Worm (Caenorhabditis elegans) whole organism, young adult: ENCODE results near the gene spe-51.

Source experiments
- B0336.3 ChIP-seq: fragments of 200-800 bp; sonication (Bioruptor generic); IDR thresholded peaks from 2 replicates; pipeline ENCODE4 v1.3.6; 2022; ENCODE audit warnings: missing genetic modification characterization, missing compliant biosample characterization
- C17E4.6 ChIP-seq: fragments of 200-800 bp; sonication (Bioruptor generic); IDR thresholded peaks from 2 replicates; pipeline ENCODE4 v1.3.6; 2022; ENCODE audit warnings: missing genetic modification reagents, missing genetic modification characterization, missing compliant biosample characterization
- D2030.7 ChIP-seq: fragments of 200-800 bp; sonication (Bioruptor generic); IDR thresholded peaks from 2 replicates; pipeline ENCODE4 v1.3.6; 2022; ENCODE audit warnings: missing genetic modification reagents, missing genetic modification characterization, missing compliant biosample characterization
- F23B12.7 ChIP-seq: sonication (generic microtip); optimal IDR thresholded peaks from 2 replicates; lab custom pipeline; 2017; ENCODE audit warnings: missing genetic modification characterization, mild to moderate bottlenecking, missing compliant biosample characterization, antibody characterized with exemption, moderate library complexity; ENCODE audit not compliant: insufficient read depth
- F37B4.10 ChIP-seq: fragments of 200-800 bp; sonication (Bioruptor generic); IDR thresholded peaks from 2 replicates; pipeline ENCODE4 v1.3.6; 2022; ENCODE audit warnings: missing genetic modification characterization, missing compliant biosample characterization
- F55B11.4 ChIP-seq: sonication (generic microtip); optimal IDR thresholded peaks from 2 replicates; lab custom pipeline; 2016; ENCODE audit warnings: missing compliant biosample characterization, missing genetic modification characterization, borderline replicate concordance; ENCODE audit not compliant: insufficient read depth
- F57C9.4 ChIP-seq: sonication (generic microtip); optimal IDR thresholded peaks from 2 replicates; lab custom pipeline; 2017; ENCODE audit warnings: mild to moderate bottlenecking, missing genetic modification characterization, missing compliant biosample characterization
- K11D2.4 ChIP-seq: fragments of 200-800 bp; sonication (Bioruptor generic); IDR thresholded peaks from 2 replicates; pipeline ENCODE4 v1.3.6; 2022; ENCODE audit warnings: missing genetic modification reagents, missing genetic modification characterization, missing compliant biosample characterization
- K12H6.12 ChIP-seq: fragments of 200-800 bp; sonication (Bioruptor generic); optimal IDR thresholded peaks from 2 replicates; lab custom pipeline; 2018; ENCODE audit warnings: mild to moderate bottlenecking, missing genetic modification characterization, missing compliant biosample characterization
- T26A5.8 ChIP-seq: sonication (generic microtip); optimal IDR thresholded peaks from 2 replicates; lab custom pipeline; 2016; ENCODE audit warnings: missing genetic modification characterization, missing compliant biosample characterization
- Y53F4B.3 ChIP-seq: fragments of 200-800 bp; sonication (Bioruptor generic); IDR thresholded peaks from 2 replicates; pipeline ENCODE4 v1.3.6; 2022; ENCODE audit warnings: missing genetic modification reagents, missing genetic modification characterization, missing compliant biosample characterization
- Y67H2A.10 ChIP-seq: fragments of 200-800 bp; sonication (Bioruptor generic); conservative IDR thresholded peaks from 2 replicates; pipeline ENCODE4 v1.3.6; 2022; ENCODE audit warnings: missing genetic modification reagents, missing genetic modification characterization, missing compliant biosample characterization
- Y95B8A.8 ChIP-seq: fragments of 200-800 bp; sonication (Bioruptor generic); IDR thresholded peaks from 2 replicates; pipeline ENCODE4 v1.3.6; 2022; ENCODE audit warnings: missing genetic modification reagents, missing genetic modification characterization, missing compliant biosample characterization
- aptf-2 ChIP-seq: fragments of 200-800 bp; sonication (Bioruptor generic); conservative IDR thresholded peaks from 2 replicates; pipeline ENCODE4 v1.3.6; 2022; ENCODE audit warnings: missing genetic modification reagents, missing genetic modification characterization, missing compliant biosample characterization
- attf-5 ChIP-seq: fragments of 200-800 bp; sonication (Bioruptor generic); optimal IDR thresholded peaks from 2 replicates; lab custom pipeline; 2018; ENCODE audit warnings: mild to moderate bottlenecking, missing genetic modification characterization, missing compliant biosample characterization
- cebp-2 ChIP-seq: fragments of 200-800 bp; sonication (Bioruptor generic); IDR thresholded peaks from 2 replicates; pipeline ENCODE4 v1.3.6; 2022; ENCODE audit warnings: missing genetic modification characterization, missing compliant biosample characterization
- ceh-100 ChIP-seq: fragments of 200-800 bp; sonication (Bioruptor generic); IDR thresholded peaks from 2 replicates; pipeline ENCODE4 v1.3.6; 2022; ENCODE audit warnings: missing genetic modification reagents, missing genetic modification characterization, missing compliant biosample characterization
- ceh-40 ChIP-seq: fragments of 200-800 bp; sonication (Bioruptor generic); IDR thresholded peaks from 2 replicates; pipeline ENCODE4 v1.3.6; 2022; ENCODE audit warnings: missing genetic modification characterization, missing compliant biosample characterization
- chd-7 ChIP-seq: sonication (generic microtip); optimal IDR thresholded peaks from 2 replicates; lab custom pipeline; 2016; ENCODE audit warnings: mild to moderate bottlenecking, missing genetic modification characterization, moderate library complexity, missing compliant biosample characterization
- die-1 ChIP-seq: sonication (generic microtip); optimal IDR thresholded peaks from 2 replicates; lab custom pipeline; 2016; ENCODE audit warnings: missing genotype, mild to moderate bottlenecking, missing genetic modification characterization, missing compliant biosample characterization
- dox-1 ChIP-seq: fragments of 200-800 bp; sonication (Bioruptor generic); IDR thresholded peaks from 2 replicates; pipeline ENCODE4 v1.3.6; 2022; ENCODE audit warnings: missing genetic modification reagents, missing genetic modification characterization, missing compliant biosample characterization
- dpff-1 ChIP-seq: sonication (generic microtip); optimal IDR thresholded peaks from 2 replicates; lab custom pipeline; 2017; ENCODE audit warnings: mild to moderate bottlenecking, missing genetic modification characterization, missing compliant biosample characterization
- egl-18 ChIP-seq: fragments of 200-800 bp; sonication (Bioruptor generic); IDR thresholded peaks from 2 replicates; pipeline ENCODE4 v1.3.6; 2022; ENCODE audit warnings: missing genetic modification reagents, missing genetic modification characterization, missing compliant biosample characterization
- egl-44 ChIP-seq: fragments of 200-800 bp; sonication (Bioruptor generic); IDR thresholded peaks from 2 replicates; pipeline ENCODE4 v1.3.6; 2022; ENCODE audit warnings: missing genetic modification reagents, missing genetic modification characterization, missing compliant biosample characterization
- egrh-3 ChIP-seq: fragments of 200-800 bp; sonication (Bioruptor generic); IDR thresholded peaks from 2 replicates; pipeline ENCODE4 v1.3.6; 2022; ENCODE audit warnings: missing genetic modification reagents, missing genetic modification characterization, missing compliant biosample characterization
- ekl-4 ChIP-seq: fragments of 200-800 bp; sonication (Bioruptor generic); IDR thresholded peaks from 2 replicates; pipeline ENCODE4 v1.3.6; 2022; ENCODE audit warnings: missing genetic modification reagents, missing genetic modification characterization, missing compliant biosample characterization
- hlh-26 ChIP-seq: fragments of 200-800 bp; sonication (Bioruptor generic); conservative IDR thresholded peaks from 2 replicates; pipeline ENCODE4 v1.3.6; 2022; ENCODE audit warnings: missing genetic modification reagents, missing genetic modification characterization, missing compliant biosample characterization
- hmg-1.2 ChIP-seq: fragments of 200-800 bp; sonication (Bioruptor generic); IDR thresholded peaks from 2 replicates; pipeline ENCODE4 v1.3.6; 2022; ENCODE audit warnings: missing genetic modification reagents, missing genetic modification characterization, missing compliant biosample characterization
- hmg-20 ChIP-seq: fragments of 200-800 bp; sonication (Bioruptor generic); IDR thresholded peaks from 2 replicates; pipeline ENCODE4 v1.3.6; 2022; ENCODE audit warnings: missing genetic modification reagents, missing genetic modification characterization, missing compliant biosample characterization
- lag-1 ChIP-seq: fragments of 200-800 bp; sonication (Bioruptor generic); IDR thresholded peaks from 2 replicates; pipeline ENCODE4 v1.3.6; 2022; ENCODE audit warnings: missing genetic modification reagents, missing genetic modification characterization, missing compliant biosample characterization
- let-526 ChIP-seq: fragments of 200-800 bp; sonication (Bioruptor generic); IDR thresholded peaks from 2 replicates; pipeline ENCODE4 v1.3.6; 2022; ENCODE audit warnings: missing genetic modification reagents, missing genetic modification characterization, missing compliant biosample characterization
- lsy-27 ChIP-seq: sonication (generic microtip); optimal IDR thresholded peaks from 2 replicates; lab custom pipeline; 2017; ENCODE audit warnings: missing genetic modification characterization, mild to moderate bottlenecking, missing compliant biosample characterization, antibody characterized with exemption, missing genotype, borderline replicate concordance; ENCODE audit not compliant: insufficient read depth
- madf-3 ChIP-seq: fragments of 200-800 bp; sonication (Bioruptor generic); IDR thresholded peaks from 2 replicates; pipeline ENCODE4 v1.3.6; 2022; ENCODE audit warnings: missing genetic modification reagents, missing genetic modification characterization, missing compliant biosample characterization
- madf-8 ChIP-seq: fragments of 200-800 bp; sonication (Bioruptor generic); conservative IDR thresholded peaks from 2 replicates; pipeline ENCODE4 v1.3.6; 2022; ENCODE audit warnings: missing genetic modification reagents, missing genetic modification characterization, missing compliant biosample characterization
- mcd-1 ChIP-seq: fragments of 200-800 bp; sonication (Bioruptor generic); IDR thresholded peaks from 2 replicates; pipeline ENCODE4 v1.3.6; 2022; ENCODE audit warnings: missing genetic modification reagents, missing genetic modification characterization, missing compliant biosample characterization
- nhr-90 ChIP-seq: sonication (generic microtip); optimal IDR thresholded peaks from 2 replicates; lab custom pipeline; 2016; ENCODE audit warnings: missing genotype, mild to moderate bottlenecking, missing genetic modification characterization, missing compliant biosample characterization
- pbrm-1 ChIP-seq: fragments of 200-800 bp; sonication (Bioruptor generic); IDR thresholded peaks from 2 replicates; pipeline ENCODE4 v1.3.6; 2022; ENCODE audit warnings: missing genetic modification reagents, missing genetic modification characterization, missing compliant biosample characterization
- rpc-1 ChIP-seq, 2 experiments: fragments of 150-350 bp in 1 of 2; sonication (generic microtip) in 1 of 2; optimal IDR thresholded peaks; 2 replicates each; lab custom pipeline; 2014 to 2018; ENCODE audit warnings: missing biosample characterization in 1 of 2, missing genetic modification characterization in 1 of 2, missing genetic modification reagents in 1 of 2, missing genotype in 1 of 2
- snpc-1.1 ChIP-seq: sonication (generic microtip); optimal IDR thresholded peaks from 2 replicates; lab custom pipeline; 2017; ENCODE audit warnings: missing genetic modification characterization, mild to moderate bottlenecking, missing compliant biosample characterization, antibody characterized with exemption, moderate library complexity, missing genotype, missing genetic modification reagents; ENCODE audit not compliant: insufficient read depth
- tbp1 ChIP-seq: fragments of 200-800 bp; sonication (Bioruptor generic); optimal IDR thresholded peaks from 2 replicates; lab custom pipeline; 2018; ENCODE audit warnings: mild to moderate bottlenecking, missing genetic modification characterization, missing compliant biosample characterization
- tlf-1 ChIP-seq: fragments of 200-800 bp; sonication (Bioruptor generic); optimal IDR thresholded peaks from 2 replicates; lab custom pipeline; 2018; ENCODE audit warnings: mild to moderate bottlenecking, missing genetic modification characterization, missing compliant biosample characterization
- unc-130 ChIP-seq: sonication (generic microtip); optimal IDR thresholded peaks from 2 replicates; lab custom pipeline; 2016; ENCODE audit warnings: missing genetic modification reagents, missing genetic modification characterization, missing compliant biosample characterization
- xnd-1 ChIP-seq: sonication (generic microtip); optimal IDR thresholded peaks from 2 replicates; lab custom pipeline; 2016; ENCODE audit warnings: missing genotype, missing genetic modification reagents, missing genetic modification characterization, missing compliant biosample characterization
- zfh-2 ChIP-seq: fragments of 200-800 bp; sonication (Bioruptor generic); conservative IDR thresholded peaks from 2 replicates; pipeline ENCODE4 v1.3.6; 2022; ENCODE audit warnings: missing genetic modification reagents, missing genetic modification characterization, missing compliant biosample characterization
- ztf-18 ChIP-seq: sonication (generic microtip); optimal IDR thresholded peaks from 2 replicates; lab custom pipeline; 2016; ENCODE audit warnings: missing genotype, mild to moderate bottlenecking, missing genetic modification characterization, missing compliant biosample characterization
- ztf-25 ChIP-seq: fragments of 200-800 bp; sonication (Bioruptor generic); IDR thresholded peaks from 2 replicates; pipeline ENCODE4 v1.3.6; 2022; ENCODE audit warnings: missing genetic modification reagents, missing genetic modification characterization, missing compliant biosample characterization
- ztf-3 ChIP-seq: fragments of 200-800 bp; sonication (Bioruptor generic); optimal IDR thresholded peaks from 2 replicates; lab custom pipeline; 2018; ENCODE audit warnings: mild to moderate bottlenecking, missing genetic modification characterization, missing compliant biosample characterization
- ztf-6 ChIP-seq: fragments of 200-800 bp; sonication (Bioruptor generic); IDR thresholded peaks from 2 replicates; pipeline ENCODE4 v1.3.6; 2022; ENCODE audit warnings: missing genetic modification reagents, missing genetic modification characterization, missing compliant biosample characterization

Gene spe-51

ce11 chrIV:4652365-4652844 is 40.2 kb upstream of the spe-51 start, which contains the start of gene F29B9.5 (continued):
- no peak for TF ChIP-seq lsy-27
- no peak for TF ChIP-seq Y53F4B.3
- TF ChIP-seq hlh-26 (GFP tag; lab: Robert Waterston, UW), result no peak
- TF ChIP-seq madf-3 (GFP tag; lab: Robert Waterston, UW), result no peak
- no peak for TF ChIP-seq K11D2.4
- TF ChIP-seq dpff-1 (tag; lab: Kevin White, UChicago), result no peak
- TF ChIP-seq hmg-1.2 (GFP tag; lab: Robert Waterston, UW), result 0 out of 2 replicates have a peak, but pooled peaks have one; percentile 14
- TF ChIP-seq egrh-3 (GFP tag; lab: Robert Waterston, UW), result no peak
- peak; percentile 6 for TF ChIP-seq tlf-1 (GFP tag; lab: Kevin White, UChicago)
- TF ChIP-seq Y95B8A.8, result 0 out of 2 replicates have a peak, but pooled peaks have one; percentile 10
- TF ChIP-seq nhr-90 (tag; lab: Kevin White, UChicago), result no peak
- 0 out of 2 replicates have a peak, but pooled peaks have one; percentile 41 for TF ChIP-seq cebp-2
- peak; percentile 41 for TF ChIP-seq xnd-1 (tag; lab: Kevin White, UChicago)
- no peak for TF ChIP-seq rpc-1 (optimal IDR thresholded peaks at IDR 0.05; lab: Kevin White, UChicago)
- no peak for TF ChIP-seq rpc-1 (tag; optimal IDR thresholded peaks at IDR 0.05; lab: Kevin White, UChicago)
- TF ChIP-seq D2030.7 (GFP tag; lab: Robert Waterston, UW), result 0 out of 2 replicates have a peak, but pooled peaks have one; percentile 9
- TF ChIP-seq chd-7 (tag; lab: Kevin White, UChicago), result peak; percentile 63
- no peak for TF ChIP-seq die-1 (tag; lab: Kevin White, UChicago)
- peak; percentile 86 for TF ChIP-seq B0336.3 (GFP tag; lab: Robert Waterston, UW)
- TF ChIP-seq egl-18 (GFP tag; lab: Robert Waterston, UW), result no peak
- no peak for TF ChIP-seq F57C9.4
- TF ChIP-seq F37B4.10 (GFP tag; lab: Robert Waterston, UW), result no peak
- TF ChIP-seq T26A5.8 (tag; lab: Kevin White, UChicago), result no peak
- TF ChIP-seq egl-44 (GFP tag; lab: Robert Waterston, UW), result no peak
- TF ChIP-seq tbp1 (GFP tag; lab: Kevin White, UChicago), result no peak
- no peak for TF ChIP-seq hmg-20 (GFP tag; lab: Robert Waterston, UW)
- no peak for TF ChIP-seq ztf-3 (GFP tag; lab: Kevin White, UChicago)
- no peak for TF ChIP-seq F23B12.7 (tag; lab: Kevin White, UChicago)
- TF ChIP-seq pbrm-1 (GFP tag; lab: Robert Waterston, UW), result peak; percentile 51; the same call in 1 of the 2 replicates
- TF ChIP-seq F55B11.4 (tag; lab: Kevin White, UChicago), result no peak
- TF ChIP-seq lag-1 (GFP tag; lab: Robert Waterston, UW), result no peak
- 0 out of 2 replicates have a peak, but pooled peaks have one; percentile 14 for TF ChIP-seq ceh-100 (GFP tag; lab: Robert Waterston, UW)
- TF ChIP-seq ztf-18 (tag; lab: Kevin White, UChicago), result no peak
- TF ChIP-seq dox-1 (GFP tag; lab: Robert Waterston, UW), result peak; percentile 24; the same call in 1 of the 2 replicates
- TF ChIP-seq unc-130 (GFP tag; lab: Kevin White, UChicago), result no peak
- TF ChIP-seq C17E4.6 (GFP tag; lab: Robert Waterston, UW), result no peak
- no peak for TF ChIP-seq zfh-2 (GFP tag; lab: Robert Waterston, UW)
- TF ChIP-seq snpc-1.1 (tag; lab: Kevin White, UChicago), result no peak
- no peak for TF ChIP-seq attf-5 (GFP tag; lab: Kevin White, UChicago)
- no peak for TF ChIP-seq ztf-25 (GFP tag; lab: Robert Waterston, UW)
- TF ChIP-seq K12H6.12 (tag; lab: Kevin White, UChicago), result no peak
- TF ChIP-seq mcd-1, result peak; percentile 31; the same call in 1 of the 2 replicates
- no peak for TF ChIP-seq ztf-6
- TF ChIP-seq aptf-2, result no peak
- no peak for TF ChIP-seq Y67H2A.10 (GFP tag; lab: Robert Waterston, UW)
- no peak; the same call in 1 of the 2 replicates for TF ChIP-seq madf-8 (GFP tag; lab: Robert Waterston, UW)
- TF ChIP-seq ekl-4 (GFP tag; lab: Robert Waterston, UW), result peak; percentile 71
- 0 out of 2 replicates have a peak, but pooled peaks have one; percentile 26 for TF ChIP-seq ceh-40
- no peak for TF ChIP-seq let-526 (GFP tag; lab: Robert Waterston, UW)
